Fruit fly (Drosophila melanogaster): Measurements from ENCODE around the gene SH3PX1.

DNA sequence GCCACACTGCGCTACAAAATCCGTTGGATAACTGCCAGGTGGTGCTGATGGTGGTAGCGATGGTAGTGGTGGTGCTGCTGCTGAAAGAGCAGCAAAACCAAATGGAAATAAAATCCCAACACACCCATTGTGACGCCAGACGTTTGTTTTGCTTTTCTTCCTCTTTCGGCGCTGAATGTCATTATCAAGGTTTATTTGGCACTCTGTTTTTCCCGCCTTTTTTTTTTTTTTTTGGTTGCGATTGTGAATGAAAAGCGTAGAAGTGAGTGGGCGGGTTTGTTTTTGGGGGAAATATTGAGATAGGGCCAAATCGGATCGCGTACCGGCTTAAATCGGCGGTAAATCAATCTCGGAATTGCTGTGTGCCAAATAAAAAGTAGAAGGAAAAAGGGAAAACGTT lies 36.4 kb downstream of the SH3PX1 start:
- no peak for TF ChIP-seq CG11902 (GFP tag; optimal IDR thresholded peaks at IDR 0.05)
- TF ChIP-seq Ets21C (GFP tag; optimal IDR thresholded peaks at IDR 0.05): no peak
- no peak for TF ChIP-seq CG32006 (GFP tag; optimal IDR thresholded peaks at IDR 0.05)
- no peak for TF ChIP-seq CG4318 (GFP tag; optimal IDR thresholded peaks at IDR 0.05)
- TF ChIP-seq OdsH (GFP tag; optimal IDR thresholded peaks at IDR 0.05): no peak
- no peak for TF ChIP-seq acj6 (GFP tag; optimal IDR thresholded peaks at IDR 0.05)
